Worm (Caenorhabditis elegans) whole organism, L4/young adult: ENCODE results near the gene sri-62.
"Not testable (repeated sequence)": the region's sequence is repeated elsewhere in the genome, so short reads cannot be mapped to it uniquely, and the experiment has no call there.

Experiments used
- W03F9.2 ChIP-seq: fragments of 150-350 bp; optimal IDR thresholded peaks from 2 replicates; lab custom pipeline; 2014; ENCODE audit warnings: missing biosample characterization, missing genetic modification characterization
- dao-5 ChIP-seq: sonication (generic microtip); optimal IDR thresholded peaks from 2 replicates; lab custom pipeline; 2016; ENCODE audit warnings: missing genotype, missing genetic modification characterization, moderate library complexity, missing compliant biosample characterization
- him-1 ChIP-seq: sonication (generic microtip); optimal IDR thresholded peaks from 2 replicates; lab custom pipeline; 2016; ENCODE audit warnings: missing genotype, missing genetic modification reagents, missing genetic modification characterization, missing compliant biosample characterization

The sri-62 gene

ce11 chrII:2684208-2684607 lies 14.1 kb downstream of the sri-62 start, which contains the start of gene ceh-87:
Gene ceh-87, minus strand, starts transcription at chrII:2684308.
- TF ChIP-seq dao-5 (tag; lab: Kevin White, UChicago) (no peak), W03F9.2 (no peak), him-1 (tag; lab: Kevin White, UChicago) (no peak)

ce11 chrII:2681118-2681517 lies 17.2 kb downstream of the sri-62 start, which contains the start of gene F34D6.1:
Gene F34D6.1, minus strand, starts transcription at chrII:2681218.
- TF ChIP-seq him-1 (tag; lab: Kevin White, UChicago), result no peak
- TF ChIP-seq W03F9.2, result no peak
- no peak for TF ChIP-seq dao-5 (tag; lab: Kevin White, UChicago)

ce11 chrII:2677534-2678168 lies 20.6 kb downstream of the sri-62 start, which contains the start of gene F22E5.17:
Gene F22E5.17, plus strand, starts transcription at chrII:2678041.
- TF ChIP-seq dao-5 (tag; lab: Kevin White, UChicago) (no peak), him-1 (tag; lab: Kevin White, UChicago) (no peak), W03F9.2 (no peak)

DNA sequence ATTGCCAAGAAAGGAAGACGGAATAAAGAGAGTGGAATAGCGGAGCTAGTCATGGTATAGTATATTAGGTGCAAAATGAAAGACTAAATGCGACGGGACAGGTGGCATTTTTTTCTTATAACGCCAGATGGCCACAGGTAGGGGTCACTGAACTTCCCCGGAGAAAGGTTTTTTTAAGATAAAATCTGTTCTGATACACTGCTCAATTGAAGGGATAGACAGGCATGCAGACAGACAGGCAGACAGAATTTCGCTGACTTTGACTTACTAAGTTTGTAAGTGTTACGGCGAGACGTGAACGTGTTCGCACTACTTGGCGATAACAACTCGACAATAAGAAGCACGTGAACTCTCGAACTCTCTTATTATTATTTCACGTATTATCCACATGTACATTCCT lies 24.7 kb downstream of the sri-62 start, which contains the start of the genes F22E5.20 and F22E5.1:
F22E5.20 (minus strand) TSS at position 101 of the 400 bp plus-strand sequence.
F22E5.1 (plus strand) TSS at position 242 of the 400 bp plus-strand sequence.
- not testable (repeated sequence) for TF ChIP-seq W03F9.2; him-1 (tag; lab: Kevin White, UChicago); dao-5 (tag; lab: Kevin White, UChicago)

- TF ChIP-seq him-1 (tag; lab: Kevin White, UChicago); W03F9.2; dao-5 (tag; lab: Kevin White, UChicago): not testable (repeated sequence)
These were observed 26.0 kb downstream of the sri-62 start, which contains the start of gene sri-57 for ce11 chrII:2672320-2672719. Gene sri-57, minus strand, starts transcription at chrII:2672420.

ce11 chrII:2665606-2666005 lies 32.7 kb downstream of the sri-62 start, which contains the start of gene F22E5.22:
Gene F22E5.22, plus strand, starts transcription at chrII:2665906.
- TF ChIP-seq him-1 (tag; lab: Kevin White, UChicago) (no peak), dao-5 (tag; lab: Kevin White, UChicago) (no peak)

DNA sequence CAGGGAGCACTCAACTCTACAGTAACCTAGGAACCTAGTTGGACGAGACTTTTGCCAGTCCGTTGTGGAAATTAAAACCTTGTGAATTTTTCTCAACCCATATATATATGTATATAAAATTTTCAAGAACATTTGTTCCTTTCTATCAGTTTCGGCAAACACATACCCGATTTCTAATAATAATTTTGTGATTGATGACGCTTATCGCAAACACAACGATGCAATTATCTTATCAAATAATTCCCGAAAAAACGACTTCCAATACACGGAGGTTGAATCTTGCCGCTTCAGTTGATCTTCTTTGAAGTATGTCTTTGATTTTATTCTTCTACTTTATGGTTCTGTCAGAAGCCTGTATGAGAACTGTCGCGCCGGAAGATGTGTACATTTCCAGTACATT lies 33.2 kb downstream of the sri-62 start, which contains the start of gene F22E5.2:
F22E5.2 (plus strand) TSS at position 301 of the 400 bp plus-strand sequence.
- not testable (repeated sequence) for TF ChIP-seq dao-5 (tag; lab: Kevin White, UChicago); him-1 (tag; lab: Kevin White, UChicago); W03F9.2

DNA sequence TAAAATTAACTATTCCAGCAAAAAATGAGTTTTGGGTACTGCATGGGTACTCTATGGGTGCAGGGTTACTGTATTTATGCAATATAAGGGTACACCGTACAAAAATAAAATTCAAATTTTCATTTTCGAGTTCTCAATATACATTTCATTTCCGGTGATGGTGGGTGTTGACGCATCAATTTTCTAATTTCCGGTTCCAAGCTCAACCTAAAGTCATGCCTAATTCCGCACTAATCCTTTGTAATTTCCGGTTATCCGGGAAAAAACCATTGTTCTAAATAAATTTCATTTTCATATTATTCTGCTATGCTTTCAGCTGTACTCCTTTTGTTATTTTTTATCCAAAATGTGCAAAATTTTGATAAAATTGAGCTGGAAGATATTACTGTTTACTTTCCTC lies 38.9 kb downstream of the sri-62 start, which contains the start of gene gcy-21:
gcy-21 (plus strand) TSS at position 301 of the 400 bp plus-strand sequence.
- TF ChIP-seq him-1 (tag; lab: Kevin White, UChicago) (no peak), dao-5 (tag; lab: Kevin White, UChicago) (no peak), W03F9.2 (no peak)

- no peak for TF ChIP-seq W03F9.2
- TF ChIP-seq dao-5 (tag; lab: Kevin White, UChicago), result no peak
- no peak for TF ChIP-seq him-1 (tag; lab: Kevin White, UChicago)
These were observed 41.7 kb downstream of the sri-62 start, which contains the start of gene sri-47 for ce11 chrII:2656606-2657005. Gene sri-47, plus strand, starts transcription at chrII:2656906.

- TF ChIP-seq him-1 (tag; lab: Kevin White, UChicago), result no peak
These were observed 48.7 kb downstream of the sri-62 start, which contains the start of the genes F22E5.13 and F22E5.6 for ce11 chrII:2649539-2649938. Gene F22E5.13, minus strand, starts transcription at chrII:2649639. Gene F22E5.6, plus strand, starts transcription at chrII:2649835.

ce11 chrII:2649015-2649414 lies 49.3 kb downstream of the sri-62 start:
- TF ChIP-seq W03F9.2 (no peak), dao-5 (tag; lab: Kevin White, UChicago) (no peak), him-1 (tag; lab: Kevin White, UChicago) (no peak)
